Worm (Caenorhabditis elegans) whole organism, L4 larva: ENCODE measurements around the gene C52B9.19.

ENCODE experiments used
- D1046.2 ChIP-seq: fragments of 200-800 bp; sonication (Bioruptor generic); IDR thresholded peaks from 2 replicates; pipeline ENCODE4 v1.3.6; 2022; ENCODE audit warnings: missing genetic modification characterization, missing compliant biosample characterization
- F49E8.2 ChIP-seq: sonication (generic microtip); optimal IDR thresholded peaks from 2 replicates; lab custom pipeline; 2016; ENCODE audit warnings: missing compliant biosample characterization, mild to moderate bottlenecking, missing genetic modification characterization, borderline replicate concordance
- R02D3.7 ChIP-seq: fragments of 150-350 bp; sonication (generic microtip); optimal IDR thresholded peaks from 3 replicates; lab custom pipeline; 2014; ENCODE audit warnings: missing biosample characterization, missing genetic modification characterization
- T20F7.1 ChIP-seq: fragments of 200-800 bp; sonication (Bioruptor generic); optimal IDR thresholded peaks from 2 replicates; lab custom pipeline; 2018; ENCODE audit warnings: mild to moderate bottlenecking, missing genetic modification characterization, missing compliant biosample characterization
- aha-1 ChIP-seq: fragments of 150-350 bp; peaks from one replicate; lab custom pipeline; 2014; ENCODE audit warnings: missing biosample characterization, missing genetic modification characterization
- arid-1 ChIP-seq: fragments of 200-800 bp; sonication (Bioruptor generic); conservative IDR thresholded peaks from 2 replicates; pipeline ENCODE4 v1.3.6; 2022; ENCODE audit warnings: missing genetic modification reagents, missing genetic modification characterization, missing compliant biosample characterization
- attf-4 ChIP-seq: sonication (generic microtip); optimal IDR thresholded peaks from 3 replicates; lab custom pipeline; 2017; ENCODE audit warnings: missing biosample characterization, missing genetic modification characterization
- ceh-28 ChIP-seq: fragments of 150-350 bp; optimal IDR thresholded peaks from 2 replicates; lab custom pipeline; 2014; ENCODE audit warnings: missing biosample characterization, missing genetic modification reagents, missing genetic modification characterization
- ceh-82 ChIP-seq: sonication (generic microtip); optimal IDR thresholded peaks from 2 replicates; lab custom pipeline; 2017; ENCODE audit warnings: missing biosample characterization, missing genetic modification characterization
- ctbp-1 ChIP-seq: fragments of 200-800 bp; sonication (Bioruptor generic); IDR thresholded peaks from 2 replicates; pipeline ENCODE4 v1.3.6; 2022; ENCODE audit warnings: missing genetic modification reagents, missing genetic modification characterization, missing compliant biosample characterization
- daf-16 ChIP-seq, 3 experiments: sonication (generic microtip); optimal IDR thresholded peaks; 2 replicates each; lab custom pipeline; 2016 to 2017; ENCODE audit warnings: missing genetic modification characterization in 3 of 3, missing genetic modification reagents in 3 of 3, mild to moderate bottlenecking in 2 of 3, missing compliant biosample characterization in 2 of 3, missing biosample characterization in 1 of 3, moderate library complexity in 1 of 3
- dmd-6 ChIP-seq: fragments of 200-800 bp; sonication (Bioruptor generic); IDR thresholded peaks from 2 replicates; pipeline ENCODE4 v1.3.6; 2022; ENCODE audit warnings: missing genetic modification reagents, missing genetic modification characterization, missing compliant biosample characterization
- dve-1 ChIP-seq: sonication (generic microtip); optimal IDR thresholded peaks from 2 replicates; lab custom pipeline; 2017; ENCODE audit warnings: antibody characterized with exemption, mild to moderate bottlenecking, missing genetic modification characterization, missing compliant biosample characterization; ENCODE audit not compliant: insufficient read depth
- egl-27 ChIP-seq: sonication (generic microtip); optimal IDR thresholded peaks from 3 replicates; lab custom pipeline; 2017; ENCODE audit warnings: missing biosample characterization, missing genetic modification reagents, missing genetic modification characterization
- egl-43 ChIP-seq: fragments of 200-800 bp; sonication (Bioruptor generic); IDR thresholded peaks from 2 replicates; pipeline ENCODE4 v1.3.6; 2022; ENCODE audit warnings: missing genetic modification reagents, missing genetic modification characterization, missing compliant biosample characterization
- fkh-10 ChIP-seq: fragments of 150-350 bp; optimal IDR thresholded peaks from 2 replicates; lab custom pipeline; 2014; ENCODE audit warnings: missing biosample characterization, missing genetic modification reagents, missing genetic modification characterization
- fos-1 ChIP-seq: fragments of 150-350 bp; optimal IDR thresholded peaks from 2 replicates; lab custom pipeline; 2014; ENCODE audit warnings: missing biosample characterization, missing genetic modification characterization
- hif-1 ChIP-seq, 2 experiments: sonication (generic microtip); optimal IDR thresholded peaks; 2 replicates each; lab custom pipeline; 2016 to 2017; ENCODE audit warnings: missing compliant biosample characterization in 2 of 2, missing genetic modification characterization in 2 of 2, missing genetic modification reagents in 2 of 2, missing genotype in 2 of 2, mild to moderate bottlenecking in 1 of 2
- hlh-11 ChIP-seq: fragments of 200-800 bp; sonication (Bioruptor generic); optimal IDR thresholded peaks from 2 replicates; lab custom pipeline; 2018; ENCODE audit warnings: mild to moderate bottlenecking, missing genetic modification characterization, missing compliant biosample characterization
- jun-1 ChIP-seq: fragments of 150-350 bp; optimal IDR thresholded peaks from 2 replicates; lab custom pipeline; 2014; ENCODE audit warnings: missing biosample characterization, missing genetic modification reagents, missing genetic modification characterization
- lin-13 ChIP-seq: fragments of 150-350 bp; optimal IDR thresholded peaks from 2 replicates; lab custom pipeline; 2014; ENCODE audit warnings: missing biosample characterization, missing genetic modification reagents, missing genetic modification characterization
- lin-15B ChIP-seq: fragments of 150-350 bp; sonication (generic microtip); optimal IDR thresholded peaks from 3 replicates; lab custom pipeline; 2014; ENCODE audit warnings: missing biosample characterization, missing genetic modification characterization
- lin-29 ChIP-seq: fragments of 200-800 bp; sonication (Bioruptor generic); IDR thresholded peaks from 2 replicates; pipeline ENCODE4 v1.3.6; 2022; ENCODE audit warnings: missing genetic modification reagents, missing genetic modification characterization, missing compliant biosample characterization
- lin-38 ChIP-seq: fragments of 200-800 bp; sonication (Bioruptor generic); IDR thresholded peaks from 2 replicates; pipeline ENCODE4 v1.3.6; 2022; ENCODE audit warnings: missing genetic modification reagents, missing genetic modification characterization, missing compliant biosample characterization
- lir-3 ChIP-seq: sonication (generic microtip); optimal IDR thresholded peaks from 2 replicates; lab custom pipeline; 2016; ENCODE audit warnings: mild to moderate bottlenecking, missing genetic modification characterization, missing compliant biosample characterization
- lsy-2 ChIP-seq, 2 experiments: fragments of 150-350 bp in 1 of 2; sonication (generic microtip) in 1 of 2; optimal IDR thresholded peaks; 2 replicates each; lab custom pipeline; 2014 to 2017; ENCODE audit warnings: missing biosample characterization in 2 of 2, missing genetic modification characterization in 2 of 2
- mdl-1 ChIP-seq, 2 experiments: fragments of 150-350 bp in 1 of 2; sonication (generic microtip) in 1 of 2; optimal IDR thresholded peaks; 2 replicates each; lab custom pipeline; 2014 to 2017; ENCODE audit warnings: missing biosample characterization in 2 of 2, missing genetic modification characterization in 2 of 2
- mdt-29 ChIP-seq: fragments of 200-800 bp; sonication (Bioruptor generic); IDR thresholded peaks from 2 replicates; pipeline ENCODE4 v1.3.6; 2022; ENCODE audit warnings: missing genetic modification reagents, missing genetic modification characterization, missing compliant biosample characterization
- mep-1 ChIP-seq: fragments of 150-350 bp; sonication (generic microtip); optimal IDR thresholded peaks from 3 replicates; lab custom pipeline; 2014; ENCODE audit warnings: missing biosample characterization, missing genetic modification characterization
- mxl-3 ChIP-seq: fragments of 200-800 bp; sonication (Bioruptor generic); optimal IDR thresholded peaks from 2 replicates; lab custom pipeline; 2018; ENCODE audit warnings: mild to moderate bottlenecking, missing genetic modification characterization, missing compliant biosample characterization
- nhr-10 ChIP-seq: fragments of 150-350 bp; optimal IDR thresholded peaks from 2 replicates; lab custom pipeline; 2014; ENCODE audit warnings: missing biosample characterization, missing genetic modification characterization
- nhr-28 ChIP-seq: fragments of 150-350 bp; optimal IDR thresholded peaks from 2 replicates; lab custom pipeline; 2014; ENCODE audit warnings: missing biosample characterization, missing genetic modification characterization
- nhr-48 ChIP-seq: sonication (generic microtip); optimal IDR thresholded peaks from 2 replicates; lab custom pipeline; 2016; ENCODE audit warnings: mild to moderate bottlenecking, missing genetic modification characterization, missing compliant biosample characterization
- nhr-76 ChIP-seq: fragments of 150-350 bp; optimal IDR thresholded peaks from 2 replicates; lab custom pipeline; 2014; ENCODE audit warnings: missing biosample characterization, missing genetic modification characterization
- nhr-77 ChIP-seq: fragments of 150-350 bp; optimal IDR thresholded peaks from 2 replicates; lab custom pipeline; 2014; ENCODE audit warnings: missing biosample characterization, missing genetic modification characterization
- php-3 ChIP-seq: fragments of 200-800 bp; sonication (Bioruptor generic); IDR thresholded peaks from 2 replicates; pipeline ENCODE4 v1.3.6; 2022; ENCODE audit warnings: missing genetic modification reagents, missing genetic modification characterization, missing compliant biosample characterization
- saeg-2 ChIP-seq: fragments of 200-800 bp; sonication (Bioruptor generic); IDR thresholded peaks from 2 replicates; pipeline ENCODE4 v1.3.6; 2022; ENCODE audit warnings: missing genetic modification reagents, missing genetic modification characterization, missing compliant biosample characterization
- snpc-1.2 ChIP-seq: fragments of 200-800 bp; sonication (Bioruptor generic); IDR thresholded peaks from 2 replicates; pipeline ENCODE4 v1.3.6; 2022; ENCODE audit warnings: missing genetic modification reagents, missing genetic modification characterization, missing compliant biosample characterization
- snpc-4 ChIP-seq: fragments of 150-350 bp; optimal IDR thresholded peaks from 2 replicates; lab custom pipeline; 2014; ENCODE audit warnings: missing biosample characterization, missing genetic modification characterization
- tag-97 ChIP-seq: fragments of 200-800 bp; sonication (Bioruptor generic); IDR thresholded peaks from 2 replicates; pipeline ENCODE4 v1.3.6; 2022; ENCODE audit warnings: missing genetic modification characterization, missing compliant biosample characterization
- tra-1 ChIP-seq: fragments of 200-800 bp; sonication (Bioruptor generic); IDR thresholded peaks from 2 replicates; pipeline ENCODE4 v1.3.6; 2022; ENCODE audit warnings: missing genetic modification reagents, missing genetic modification characterization, missing compliant biosample characterization
- unc-62 ChIP-seq, 3 experiments: fragments of 150-350 bp in 1 of 3; sonication (generic microtip); optimal IDR thresholded peaks in 2 of 3; peaks in 1 of 3; 1 replicate in 1 of 3; 2 replicates in 2 of 3; lab custom pipeline; 2014 to 2017; ENCODE audit warnings: missing biosample characterization in 3 of 3, missing genetic modification characterization in 3 of 3, missing genetic modification reagents in 3 of 3, missing genotype in 1 of 3
- vab-7 ChIP-seq: fragments of 200-800 bp; sonication (Bioruptor generic); IDR thresholded peaks from 2 replicates; pipeline ENCODE4 v1.3.6; 2022; ENCODE audit warnings: missing genetic modification reagents, missing genetic modification characterization, missing compliant biosample characterization

C52B9.19 gene

ce11 chrX:4294957-4295356 is 12.6 kb downstream of the C52B9.19 start:
- TF ChIP-seq php-3 (GFP tag; lab: Robert Waterston, UW) (no peak), R02D3.7 (tag; lab: Kevin White, UChicago) (no peak), hlh-11 (peak; percentile 41), daf-16 (GFP tag; optimal IDR thresholded peaks at IDR 0.05; lab: Kevin White, UChicago) (no peak), daf-16 (tag; optimal IDR thresholded peaks at IDR 0.05; lab: Kevin White, UChicago) (peak; percentile 48), fkh-10 (GFP tag; lab: Kevin White, UChicago) (peak; percentile 27), mep-1 (tag; lab: Kevin White, UChicago) (peak; percentile 32), dmd-6 (GFP tag; lab: Robert Waterston, UW) (peak; percentile 9; the same call in 1 of the 2 replicates), snpc-4 (tag; lab: Kevin White, UChicago) (no peak), nhr-28 (tag; lab: Kevin White, UChicago) (peak; percentile 28)

- TF ChIP-seq nhr-10 (tag; lab: Kevin White, UChicago), result no peak
- no peak for TF ChIP-seq lin-15B (tag; lab: Kevin White, UChicago)
- no peak for TF ChIP-seq lir-3
- TF ChIP-seq snpc-1.2, result no peak
- no peak for TF ChIP-seq tra-1 (GFP tag; lab: Robert Waterston, UW)
- TF ChIP-seq mxl-3 (GFP tag; lab: Kevin White, UChicago), result no peak
- no peak for TF ChIP-seq mdt-29 (GFP tag; lab: Robert Waterston, UW)
- TF ChIP-seq D1046.2 (GFP tag; lab: Robert Waterston, UW), result no peak
- no peak for TF ChIP-seq egl-43 (GFP tag; lab: Robert Waterston, UW)
- no peak for TF ChIP-seq egl-27
- no peak for TF ChIP-seq F49E8.2 (tag; lab: Kevin White, UChicago)
- TF ChIP-seq dmd-6 (GFP tag; lab: Robert Waterston, UW), result no peak
- no peak for TF ChIP-seq lsy-2 (tag; optimal IDR thresholded peaks at IDR 0.05; lab: Kevin White, UChicago)
- TF ChIP-seq snpc-4 (tag; lab: Kevin White, UChicago), result no peak
- TF ChIP-seq ctbp-1 (GFP tag; lab: Robert Waterston, UW), result no peak
- no peak for TF ChIP-seq lin-13 (GFP tag; lab: Kevin White, UChicago)
- TF ChIP-seq fos-1 (tag; lab: Kevin White, UChicago), result no peak
- TF ChIP-seq lin-38 (GFP tag; lab: Robert Waterston, UW), result no peak
- no peak for TF ChIP-seq ceh-82
These were observed 13.6 kb downstream of the C52B9.19 start for ce11 chrX:4295917-4296316.

ce11 chrX:4297452-4297851 is 15.1 kb downstream of the C52B9.19 start, which contains the start of gene paf-2:
paf-2 (minus strand) TSS chrX:4297741.
- no peak for TF ChIP-seq ceh-82
- no peak for TF ChIP-seq tag-97 (GFP tag; lab: Robert Waterston, UW)
- no peak for TF ChIP-seq saeg-2 (GFP tag; lab: Robert Waterston, UW)
- peak; percentile 22 for TF ChIP-seq mep-1 (tag; lab: Kevin White, UChicago)
- TF ChIP-seq ctbp-1 (GFP tag; lab: Robert Waterston, UW), result 0 out of 2 replicates have a peak, but pooled peaks have one; percentile 24
- no peak for TF ChIP-seq arid-1 (GFP tag; lab: Robert Waterston, UW)
- no peak for TF ChIP-seq dve-1 (tag; lab: Kevin White, UChicago)
- TF ChIP-seq mdl-1 (tag; optimal IDR thresholded peaks at IDR 0.05; lab: Kevin White, UChicago), result no peak
- TF ChIP-seq unc-62 (GFP tag; optimal IDR thresholded peaks at IDR 0.05 in 1 of 2; lab: Kevin White, UChicago), result peak in 1 of 2 experiments; percentile 68
- TF ChIP-seq unc-62 (tag; optimal IDR thresholded peaks at IDR 0.05; lab: Kevin White, UChicago), result no peak
- TF ChIP-seq aha-1 (tag; lab: Kevin White, UChicago), result peak; percentile 13
- TF ChIP-seq hif-1 (tag; optimal IDR thresholded peaks at IDR 0.05; lab: Kevin White, UChicago), result peak in 1 of 2 experiments; percentile 1
- TF ChIP-seq ceh-28 (tag; lab: Kevin White, UChicago), result no peak
- TF ChIP-seq nhr-76 (tag; lab: Kevin White, UChicago), result no peak
- no peak for TF ChIP-seq attf-4 (tag; lab: Kevin White, UChicago)
- TF ChIP-seq lin-29, result no peak
- TF ChIP-seq nhr-77 (tag; lab: Kevin White, UChicago), result no peak
- no peak for TF ChIP-seq vab-7 (GFP tag; lab: Robert Waterston, UW)
- no peak for TF ChIP-seq T20F7.1 (GFP tag; lab: Kevin White, UChicago)
- TF ChIP-seq nhr-48 (tag; lab: Kevin White, UChicago), result no peak
- TF ChIP-seq jun-1, result no peak
